Worm (Caenorhabditis elegans) whole organism, late embryonic: ENCODE data around the gene txt-17.
"Not testable (repeated sequence)": the region's sequence is repeated elsewhere in the genome, so short reads cannot be mapped to it uniquely, and the experiment has no call there.

Experiments
- C38D4.7 ChIP-seq: fragments of 200-800 bp; sonication (Bioruptor generic); optimal IDR thresholded peaks from 2 replicates; lab custom pipeline; 2018; ENCODE audit warnings: mild to moderate bottlenecking, missing genetic modification characterization, moderate library complexity, missing compliant biosample characterization
- K02D7.2 ChIP-seq: sonication (generic microtip); optimal IDR thresholded peaks from 2 replicates; lab custom pipeline; 2017; ENCODE audit warnings: mild to moderate bottlenecking, missing genetic modification characterization, missing compliant biosample characterization
- K09A11.1 ChIP-seq: sonication (generic microtip); optimal IDR thresholded peaks from 2 replicates; lab custom pipeline; 2017; ENCODE audit warnings: antibody characterized with exemption, mild to moderate bottlenecking, missing genetic modification characterization, missing compliant biosample characterization; ENCODE audit not compliant: insufficient read depth
- T23F11.4 ChIP-seq: fragments of 200-800 bp; sonication (Bioruptor generic); optimal IDR thresholded peaks from 2 replicates; lab custom pipeline; 2018; ENCODE audit warnings: mild to moderate bottlenecking, missing genetic modification characterization, missing compliant biosample characterization
- ahr-1 ChIP-seq: sonication (generic microtip); optimal IDR thresholded peaks from 2 replicates; lab custom pipeline; 2016; ENCODE audit warnings: missing genetic modification characterization, missing compliant biosample characterization
- ama-1 ChIP-seq: fragments of 150-350 bp; optimal IDR thresholded peaks from 2 replicates; lab custom pipeline; 2014
- ceh-14 ChIP-seq: sonication (generic microtip); optimal IDR thresholded peaks from 2 replicates; lab custom pipeline; 2016; ENCODE audit warnings: missing genotype, missing genetic modification characterization, missing compliant biosample characterization
- ceh-18 ChIP-seq: sonication (generic microtip); optimal IDR thresholded peaks from 2 replicates; lab custom pipeline; 2016; ENCODE audit warnings: missing genetic modification characterization, missing compliant biosample characterization
- ceh-19 ChIP-seq: fragments of 200-800 bp; sonication (Bioruptor generic); optimal IDR thresholded peaks from 2 replicates; lab custom pipeline; 2018; ENCODE audit warnings: mild to moderate bottlenecking, missing genetic modification characterization, missing compliant biosample characterization
- ceh-2 ChIP-seq: sonication (generic microtip); optimal IDR thresholded peaks from 2 replicates; lab custom pipeline; 2016; ENCODE audit warnings: missing genotype, missing genetic modification characterization, missing compliant biosample characterization
- ceh-31 ChIP-seq: sonication (generic microtip); optimal IDR thresholded peaks from 2 replicates; lab custom pipeline; 2016; ENCODE audit warnings: missing genetic modification characterization, missing compliant biosample characterization
- ceh-34 ChIP-seq: sonication (generic microtip); optimal IDR thresholded peaks from 2 replicates; lab custom pipeline; 2016; ENCODE audit warnings: mild to moderate bottlenecking, missing genetic modification characterization, missing compliant biosample characterization
- ceh-45 ChIP-seq: fragments of 200-800 bp; sonication (Bioruptor generic); IDR thresholded peaks from 2 replicates; pipeline ENCODE4 v1.3.6; 2022; ENCODE audit warnings: missing genetic modification reagents, missing genetic modification characterization, missing compliant biosample characterization
- ceh-6 ChIP-seq: fragments of 200-800 bp; sonication (Bioruptor generic); optimal IDR thresholded peaks from 2 replicates; lab custom pipeline; 2018; ENCODE audit warnings: mild to moderate bottlenecking, missing genetic modification characterization, missing compliant biosample characterization
- dve-1 ChIP-seq: sonication (generic microtip); optimal IDR thresholded peaks from 2 replicates; lab custom pipeline; 2017; ENCODE audit warnings: antibody characterized with exemption, mild to moderate bottlenecking, missing genetic modification characterization, missing compliant biosample characterization
- eyg-1 ChIP-seq: sonication (generic microtip); optimal IDR thresholded peaks from 2 replicates; lab custom pipeline; 2016; ENCODE audit warnings: missing genotype, missing genetic modification characterization, missing compliant biosample characterization
- hlh-6 ChIP-seq: sonication (generic microtip); optimal IDR thresholded peaks from 2 replicates; lab custom pipeline; 2016; ENCODE audit warnings: missing genotype, missing genetic modification characterization, missing compliant biosample characterization
- lim-6 ChIP-seq: sonication (generic microtip); optimal IDR thresholded peaks from 2 replicates; lab custom pipeline; 2016; ENCODE audit warnings: missing genetic modification characterization, missing compliant biosample characterization
- lin-11 ChIP-seq: fragments of 200-800 bp; sonication (Bioruptor generic); optimal IDR thresholded peaks from 2 replicates; lab custom pipeline; 2018; ENCODE audit warnings: mild to moderate bottlenecking, missing genetic modification characterization, missing compliant biosample characterization
- madf-2 ChIP-seq: sonication (generic microtip); optimal IDR thresholded peaks from 2 replicates; lab custom pipeline; 2017; ENCODE audit warnings: missing genetic modification characterization, missing compliant biosample characterization
- mec-3 ChIP-seq: sonication (generic microtip); optimal IDR thresholded peaks from 2 replicates; lab custom pipeline; 2016; ENCODE audit warnings: borderline replicate concordance, missing genetic modification characterization, missing compliant biosample characterization
- nhr-11 ChIP-seq: fragments of 150-350 bp; optimal IDR thresholded peaks from 2 replicates; lab custom pipeline; 2014; ENCODE audit warnings: missing biosample characterization, missing genetic modification characterization
- odd-2 ChIP-seq: sonication (generic microtip); optimal IDR thresholded peaks from 2 replicates; lab custom pipeline; 2017; ENCODE audit warnings: antibody characterized with exemption, mild to moderate bottlenecking, missing genetic modification characterization, missing compliant biosample characterization
- pag-3 ChIP-seq: sonication (generic microtip); optimal IDR thresholded peaks from 2 replicates; lab custom pipeline; 2016; ENCODE audit warnings: missing compliant biosample characterization, missing genetic modification characterization, borderline replicate concordance
- pax-1 ChIP-seq: fragments of 150-350 bp; optimal IDR thresholded peaks from 2 replicates; lab custom pipeline; 2014; ENCODE audit warnings: missing biosample characterization, missing genetic modification characterization
- pha-2 ChIP-seq: sonication (generic microtip); optimal IDR thresholded peaks from 2 replicates; lab custom pipeline; 2017; ENCODE audit warnings: mild to moderate bottlenecking, missing genetic modification characterization, missing compliant biosample characterization
- pha-4 ChIP-seq: fragments of 150-350 bp; optimal IDR thresholded peaks from 2 replicates; lab custom pipeline; 2018; ENCODE audit warnings: missing biosample characterization, missing genetic modification reagents, missing genetic modification characterization
- pqm-1 ChIP-seq: sonication (generic microtip); optimal IDR thresholded peaks from 2 replicates; lab custom pipeline; 2016; ENCODE audit warnings: missing genetic modification characterization, missing compliant biosample characterization
- pros-1 ChIP-seq: fragments of 150-350 bp; optimal IDR thresholded peaks from 2 replicates; lab custom pipeline; 2014; ENCODE audit warnings: missing biosample characterization, missing genetic modification reagents, missing genetic modification characterization
- sdc-2 ChIP-seq: sonication (generic microtip); optimal IDR thresholded peaks from 2 replicates; lab custom pipeline; 2016; ENCODE audit warnings: missing genotype, missing genetic modification characterization, missing compliant biosample characterization
- sox-2 ChIP-seq: fragments of 200-800 bp; sonication (Bioruptor generic); IDR thresholded peaks from 2 replicates; pipeline ENCODE4 v1.3.6; 2022; ENCODE audit warnings: missing genetic modification reagents, missing genetic modification characterization, missing compliant biosample characterization
- sox-4 ChIP-seq: sonication (generic microtip); optimal IDR thresholded peaks from 2 replicates; lab custom pipeline; 2017; ENCODE audit warnings: mild to moderate bottlenecking, missing genetic modification characterization, inconsistent platforms, missing compliant biosample characterization
- syd-9 ChIP-seq: sonication (generic microtip); optimal IDR thresholded peaks from 2 replicates; lab custom pipeline; 2016; ENCODE audit warnings: mild to moderate bottlenecking, missing genetic modification characterization, moderate library complexity, missing compliant biosample characterization
- unc-55 ChIP-seq: sonication (generic microtip); optimal IDR thresholded peaks from 2 replicates; lab custom pipeline; 2017; ENCODE audit warnings: missing biosample characterization, missing genetic modification reagents, missing genetic modification characterization
- unc-86 ChIP-seq: sonication (generic microtip); optimal IDR thresholded peaks from 2 replicates; lab custom pipeline; 2016; ENCODE audit warnings: missing genetic modification characterization, missing compliant biosample characterization
- zip-5 ChIP-seq: sonication (generic microtip); optimal IDR thresholded peaks from 2 replicates; lab custom pipeline; 2016; ENCODE audit warnings: missing genetic modification characterization, missing compliant biosample characterization
- ztf-16 ChIP-seq: sonication (generic microtip); optimal IDR thresholded peaks from 2 replicates; lab custom pipeline; 2017; ENCODE audit warnings: missing genetic modification characterization, missing compliant biosample characterization

txt-17 gene

DNA sequence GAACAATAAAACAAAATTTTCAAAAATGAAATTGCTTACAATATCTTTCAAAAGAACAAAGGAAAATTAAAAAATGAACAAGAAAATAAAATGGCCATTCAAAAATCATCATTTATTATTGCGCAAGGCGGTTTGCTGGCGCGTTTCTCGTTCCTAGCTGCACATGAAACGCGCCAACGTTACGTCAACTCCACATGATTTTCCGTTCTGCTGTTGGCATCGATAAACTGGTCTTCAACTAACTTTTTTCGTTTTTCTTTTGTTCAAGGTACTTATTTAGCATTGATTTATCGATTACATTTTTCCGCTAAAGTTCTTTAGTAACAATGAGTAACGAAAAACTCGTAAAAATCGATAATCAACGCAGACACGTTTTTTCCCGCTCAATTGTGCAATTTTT, 7.4 kb upstream of the txt-17 start, which contains the start of the genes Y57E12AL.6 and Y57E12AL.1 (continued):
- TF ChIP-seq K09A11.1 (tag; lab: Kevin White, UChicago) (no peak), sox-4 (tag; lab: Kevin White, UChicago) (peak; percentile 41), pha-4 (tag; lab: Kevin White, UChicago) (no peak), pag-3 (no peak), unc-86 (tag; lab: Kevin White, UChicago) (peak; percentile 65), ama-1 (no peak), ceh-34 (tag; lab: Kevin White, UChicago) (peak; percentile 60), lin-11 (peak; percentile 51), lim-6 (tag; lab: Kevin White, UChicago) (no peak), ahr-1 (no peak), dve-1 (peak; percentile 74), pqm-1 (tag; lab: Kevin White, UChicago) (no peak), T23F11.4 (GFP tag; lab: Kevin White, UChicago) (no peak), sox-2 (peak; percentile 18; the same call in 1 of the 2 replicates), ceh-2 (tag; lab: Kevin White, UChicago) (peak; percentile 19), ztf-16 (tag; lab: Kevin White, UChicago) (peak; percentile 64), ceh-6 (GFP tag; lab: Kevin White, UChicago) (peak; percentile 56), syd-9 (peak; percentile 69), zip-5 (tag; lab: Kevin White, UChicago) (peak; percentile 45), ceh-14 (tag; lab: Kevin White, UChicago) (peak; percentile 85), pros-1 (tag; lab: Kevin White, UChicago) (no peak), eyg-1 (tag; lab: Kevin White, UChicago) (peak; percentile 13), ceh-45 (no peak)

ce11 chrV:7059350-7059749, 6.3 kb upstream of the txt-17 start, which contains the start of gene mdt-6:
Gene mdt-6, minus strand, starts transcription at chrV:7059624.
- TF ChIP-seq hlh-6, result no peak
- TF ChIP-seq unc-86 (tag; lab: Kevin White, UChicago), result no peak
- no peak for TF ChIP-seq ceh-14 (tag; lab: Kevin White, UChicago)
- no peak for TF ChIP-seq ceh-18
- TF ChIP-seq K09A11.1 (tag; lab: Kevin White, UChicago), result no peak

DNA sequence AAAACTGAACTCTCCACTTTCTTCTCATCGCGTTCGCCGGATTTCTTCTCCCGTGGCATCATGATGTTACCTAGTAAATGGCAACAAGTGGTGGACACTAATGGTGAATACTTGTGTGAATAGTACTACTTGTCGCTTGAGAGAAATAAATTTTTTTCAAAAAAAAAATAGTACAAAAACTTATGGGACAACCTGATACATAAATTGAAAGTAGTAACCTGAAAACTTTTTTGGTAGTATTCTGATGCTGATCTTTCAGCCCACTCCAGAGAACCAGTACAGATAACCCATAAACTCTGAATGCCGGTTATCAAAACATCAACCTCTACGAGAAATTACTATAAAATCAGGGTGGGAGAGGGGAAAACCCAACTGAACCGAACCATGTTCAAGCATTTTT, 4.8 kb upstream of the txt-17 start, which contains the start of gene Y57E12AL.2:
Y57E12AL.2 (plus strand) TSS at position 301 of the 400 bp plus-strand sequence.
- not testable (repeated sequence) for TF ChIP-seq C38D4.7; madf-2 (tag; lab: Kevin White, UChicago); ceh-19

ce11 chrV:7054598-7054997, 1.6 kb upstream of the txt-17 start, which contains the start of gene spig-8:
Gene spig-8, plus strand, starts transcription at chrV:7054898.
- TF ChIP-seq K02D7.2 (no peak), odd-2 (no peak), madf-2 (tag; lab: Kevin White, UChicago) (no peak)

DNA sequence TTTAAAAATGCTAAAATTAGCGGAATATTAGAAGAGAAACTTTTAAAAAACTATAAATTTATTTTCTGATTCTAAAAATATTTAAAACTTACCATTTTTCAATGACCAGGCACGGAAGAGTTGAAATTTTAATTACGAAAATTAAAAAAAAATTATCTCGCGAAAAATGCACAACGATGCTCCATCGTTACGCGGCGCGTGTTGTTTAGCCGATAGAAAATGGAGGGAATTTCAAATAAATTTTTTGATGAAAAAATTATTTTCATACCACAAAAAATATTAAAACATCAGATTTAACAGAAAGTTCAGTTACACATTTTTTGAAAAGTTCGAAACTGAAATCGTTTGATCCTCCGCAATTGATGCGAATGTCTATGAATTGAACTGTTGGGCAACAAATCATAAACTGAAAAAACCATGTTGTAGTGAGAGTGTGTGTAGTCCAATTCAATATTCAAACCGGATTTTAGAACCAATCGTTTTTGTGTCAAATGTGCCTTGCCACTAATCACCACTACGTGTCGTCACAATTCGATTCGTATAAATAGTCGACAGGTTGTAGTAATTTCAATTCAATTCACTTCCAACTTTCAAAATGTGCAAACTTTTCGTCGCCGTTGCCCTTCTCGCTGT, 1.8 kb downstream of the txt-17 start, which contains the start of the genes tofu-2 and spig-1:
tofu-2 (minus strand) TSS at position 116 of the 633 bp plus-strand sequence.
spig-1 (plus strand) TSS at position 583 of the 633 bp plus-strand sequence.
- no peak for TF ChIP-seq ceh-31
- no peak for TF ChIP-seq ceh-18
- TF ChIP-seq ceh-2 (tag; lab: Kevin White, UChicago), result no peak
- TF ChIP-seq ceh-14 (tag; lab: Kevin White, UChicago), result no peak
- TF ChIP-seq pha-4 (tag; lab: Kevin White, UChicago), result no peak
- no peak for TF ChIP-seq sdc-2
- no peak for TF ChIP-seq pha-2
- TF ChIP-seq mec-3 (tag; lab: Kevin White, UChicago), result no peak
- TF ChIP-seq lin-11, result no peak
- no peak for TF ChIP-seq ztf-16 (tag; lab: Kevin White, UChicago)
- TF ChIP-seq C38D4.7, result no peak
- no peak for TF ChIP-seq unc-86 (tag; lab: Kevin White, UChicago)
- TF ChIP-seq pax-1 (tag; lab: Kevin White, UChicago), result no peak
- no peak for TF ChIP-seq unc-55 (GFP tag; lab: Kevin White, UChicago)
- no peak for TF ChIP-seq K09A11.1 (tag; lab: Kevin White, UChicago)
- no peak for TF ChIP-seq nhr-11 (tag; lab: Kevin White, UChicago)
